Fruit fly (Drosophila melanogaster) whole organism, embryonic: Measurements from ENCODE around the gene CG34049.
A peak's percentile ranks its signal among the peaks of the same experiment; 100 is the strongest.

ENCODE experiments used
- Atf6 ChIP-seq: fragments of 200-800 bp; sonication (Bioruptor generic); IDR thresholded peaks from 2 replicates; pipeline ENCODE4 v1.3.6; 2022; ENCODE audit warnings: missing biosample characterization, missing genetic modification characterization
- Bgb ChIP-seq: fragments of 200-800 bp; sonication (Bioruptor generic); IDR thresholded peaks from 2 replicates; pipeline ENCODE4 v1.3.6; 2022; ENCODE audit warnings: missing biosample characterization, missing genetic modification characterization; ENCODE audit not compliant: partially characterized antibody
- CG10147 ChIP-seq: fragments of 200-800 bp; sonication (Bioruptor generic); optimal IDR thresholded peaks from 2 replicates; lab custom pipeline; 2019; ENCODE audit warnings: missing biosample characterization, mild to moderate bottlenecking, missing genetic modification characterization, moderate library complexity
- CG10431 ChIP-seq: fragments of 200-800 bp; sonication (Bioruptor generic); optimal IDR thresholded peaks from 3 replicates; lab custom pipeline; 2018; ENCODE audit warnings: missing biosample characterization, mild to moderate bottlenecking, missing genetic modification characterization
- CG11695 ChIP-seq: fragments of 200-800 bp; sonication (Bioruptor generic); IDR thresholded peaks from 3 replicates; pipeline ENCODE4 v1.3.6; 2022; ENCODE audit warnings: missing biosample characterization, missing genetic modification characterization
- CG13624 ChIP-seq: fragments of 200-800 bp; sonication (Bioruptor generic); optimal IDR thresholded peaks from 2 replicates; lab custom pipeline; 2016; ENCODE audit warnings: missing biosample characterization, missing genetic modification characterization
- CG14710 ChIP-seq: fragments of 200-800 bp; sonication (Bioruptor generic); optimal IDR thresholded peaks from 3 replicates; lab custom pipeline; 2019; ENCODE audit warnings: missing biosample characterization, mild to moderate bottlenecking, missing genetic modification characterization, moderate library complexity
- CG14965 ChIP-seq: fragments of 200-800 bp; sonication (Bioruptor generic); optimal IDR thresholded peaks from 2 replicates; lab custom pipeline; 2016; ENCODE audit warnings: missing biosample characterization, missing genetic modification characterization, borderline replicate concordance
- CG17186 ChIP-seq: fragments of 200-800 bp; sonication (Bioruptor generic); optimal IDR thresholded peaks from 3 replicates; lab custom pipeline; 2017; ENCODE audit warnings: missing biosample characterization, missing genetic modification reagents, missing genetic modification characterization
- CG17912 ChIP-seq: fragments of 200-800 bp; sonication (Bioruptor generic); optimal IDR thresholded peaks from 2 replicates; lab custom pipeline; 2018; ENCODE audit warnings: missing biosample characterization, mild to moderate bottlenecking, missing genetic modification characterization
- CG18262 ChIP-seq: fragments of 200-800 bp; optimal IDR thresholded peaks from 3 replicates; lab custom pipeline; 2019; ENCODE audit warnings: missing biosample characterization, mild to moderate bottlenecking, missing genetic modification characterization, moderate library complexity
- CG2889 ChIP-seq: fragments of 200-800 bp; sonication (Bioruptor generic); IDR thresholded peaks from 3 replicates; pipeline ENCODE4 v1.3.6; 2022; ENCODE audit warnings: missing biosample characterization, missing genetic modification characterization
- CG31365 ChIP-seq: fragments of 200-800 bp; sonication (Bioruptor generic); optimal IDR thresholded peaks from 2 replicates; lab custom pipeline; 2018; ENCODE audit warnings: missing biosample characterization, mild to moderate bottlenecking, missing genetic modification characterization
- CG31441 ChIP-seq: fragments of 200-800 bp; sonication (Bioruptor generic); IDR thresholded peaks from 2 replicates; pipeline ENCODE4 v1.3.6; 2022; ENCODE audit warnings: missing biosample characterization, missing genetic modification characterization
- CG32532 ChIP-seq: fragments of 200-800 bp; sonication (Bioruptor generic); IDR thresholded peaks from 2 replicates; pipeline ENCODE4 v1.3.6; 2022; ENCODE audit warnings: missing biosample characterization, missing genetic modification characterization
- CG4730 ChIP-seq: fragments of 200-800 bp; sonication (Bioruptor generic); IDR thresholded peaks from 2 replicates; pipeline ENCODE4 v1.3.6; 2022; ENCODE audit warnings: missing biosample characterization, missing genetic modification characterization
- CG6813 ChIP-seq: fragments of 200-800 bp; sonication (Bioruptor generic); optimal IDR thresholded peaks from 2 replicates; lab custom pipeline; 2017; ENCODE audit warnings: missing biosample characterization, missing genetic modification characterization, mild to moderate bottlenecking, moderate library complexity, missing genetic modification reagents
- CG8290 ChIP-seq, 3 experiments: fragments of 200-800 bp; sonication (Bioruptor generic); optimal IDR thresholded peaks; 2 replicates each; lab custom pipeline; 2016 to 2019; ENCODE audit warnings: missing biosample characterization in 3 of 3, missing genetic modification characterization in 3 of 3, mild to moderate bottlenecking in 2 of 3, moderate library complexity in 1 of 3
- CkIIα-i1 ChIP-seq: fragments of 200-800 bp; sonication (Bioruptor generic); IDR thresholded peaks from 2 replicates; pipeline ENCODE4 v1.3.6; 2022; ENCODE audit warnings: missing biosample characterization, missing genetic modification characterization
- H2.0 ChIP-seq: fragments of 200-800 bp; sonication (Bioruptor generic); IDR thresholded peaks from 2 replicates; pipeline ENCODE4 v1.3.6; 2022; ENCODE audit warnings: missing biosample characterization, missing genetic modification characterization
- HLH4C ChIP-seq: fragments of 200-800 bp; sonication (Bioruptor generic); IDR thresholded peaks from 3 replicates; pipeline ENCODE4 v1.3.6; 2022; ENCODE audit warnings: missing biosample characterization, missing genetic modification characterization; ENCODE audit not compliant: partially characterized antibody
- Mes4 ChIP-seq: fragments of 200-800 bp; sonication (Bioruptor generic); optimal IDR thresholded peaks from 2 replicates; lab custom pipeline; 2016; ENCODE audit warnings: missing biosample characterization, missing genetic modification characterization
- NC2β ChIP-seq: fragments of 200-800 bp; sonication (Bioruptor generic); optimal IDR thresholded peaks from 2 replicates; lab custom pipeline; 2016; ENCODE audit warnings: missing biosample characterization, missing genetic modification characterization
- PHDP ChIP-seq: fragments of 200-800 bp; sonication (Bioruptor generic); optimal IDR thresholded peaks from 3 replicates; lab custom pipeline; 2018; ENCODE audit warnings: missing biosample characterization, mild to moderate bottlenecking, missing genetic modification characterization, moderate library complexity
- Side ChIP-seq: fragments of 200-800 bp; sonication (Bioruptor generic); optimal IDR thresholded peaks from 2 replicates; lab custom pipeline; 2016; ENCODE audit warnings: missing biosample characterization, missing genetic modification characterization
- Stat92E ChIP-seq, 3 experiments: fragments of >200 bp in 2 of 3; fragments of 200-800 bp in 1 of 3; sonication (Bioruptor generic) in 1 of 3; optimal IDR thresholded peaks; 2 replicates each; lab custom pipeline; 2017 to 2019; ENCODE audit warnings: missing biosample characterization in 3 of 3, missing genetic modification characterization in 3 of 3, mild to moderate bottlenecking in 1 of 3, moderate library complexity in 1 of 3
- Xbp1 ChIP-seq: fragments of 200-800 bp; sonication (Bioruptor generic); optimal IDR thresholded peaks from 3 replicates; lab custom pipeline; 2016; ENCODE audit warnings: missing biosample characterization, mild to moderate bottlenecking, missing genetic modification characterization
- crc ChIP-seq: fragments of 200-800 bp; sonication (Bioruptor generic); optimal IDR thresholded peaks from 2 replicates; lab custom pipeline; 2016; ENCODE audit warnings: missing biosample characterization, missing genetic modification characterization
- danr ChIP-seq: fragments of 200-800 bp; sonication (Bioruptor generic); IDR thresholded peaks from 2 replicates; pipeline ENCODE4 v1.3.6; 2022; ENCODE audit warnings: missing biosample characterization, missing genetic modification characterization
- dimm ChIP-seq: fragments of 200-800 bp; sonication (Bioruptor generic); IDR thresholded peaks from 2 replicates; pipeline ENCODE4 v1.3.6; 2022; ENCODE audit warnings: missing biosample characterization, missing genetic modification characterization
- dmrt99B ChIP-seq: fragments of 200-800 bp; sonication (Bioruptor generic); optimal IDR thresholded peaks from 2 replicates; lab custom pipeline; 2018; ENCODE audit warnings: missing biosample characterization, mild to moderate bottlenecking, missing genetic modification characterization, moderate library complexity
- emc ChIP-seq: fragments of 200-800 bp; sonication (Bioruptor generic); optimal IDR thresholded peaks from 2 replicates; lab custom pipeline; 2016; ENCODE audit warnings: missing biosample characterization, missing genetic modification characterization
- fru ChIP-seq: fragments of >200 bp; optimal IDR thresholded peaks from 2 replicates; lab custom pipeline; 2017
- grau ChIP-seq: fragments of 200-800 bp; optimal IDR thresholded peaks from 3 replicates; lab custom pipeline; 2019; ENCODE audit warnings: missing biosample characterization, mild to moderate bottlenecking, missing genetic modification characterization, moderate library complexity
- hb ChIP-seq: fragments of 200-800 bp; sonication (Bioruptor generic); IDR thresholded peaks from 3 replicates; pipeline ENCODE4 v1.3.6; 2022; ENCODE audit warnings: missing biosample characterization, missing genetic modification characterization; ENCODE audit not compliant: partially characterized antibody
- kni ChIP-seq: fragments of 200-800 bp; sonication (Bioruptor generic); optimal IDR thresholded peaks from 3 replicates; lab custom pipeline; 2017; ENCODE audit warnings: mild to moderate bottlenecking, missing biosample characterization, missing genetic modification reagents, missing genetic modification characterization
- lab ChIP-seq: fragments of 200-800 bp; sonication (Bioruptor generic); optimal IDR thresholded peaks from 3 replicates; lab custom pipeline; 2017; ENCODE audit warnings: missing biosample characterization, missing genetic modification characterization, mild to moderate bottlenecking, moderate library complexity, missing genetic modification reagents
- org-1 ChIP-seq: fragments of 200-800 bp; sonication (Bioruptor generic); optimal IDR thresholded peaks from 2 replicates; lab custom pipeline; 2017; ENCODE audit warnings: missing biosample characterization, missing genetic modification characterization
- pnt ChIP-seq: fragments of 200-800 bp; sonication (Bioruptor generic); optimal IDR thresholded peaks from 3 replicates; lab custom pipeline; 2016; ENCODE audit warnings: missing biosample characterization, missing genetic modification characterization
- pzg ChIP-seq: fragments of 200-800 bp; sonication (Bioruptor generic); optimal IDR thresholded peaks from 3 replicates; lab custom pipeline; 2018; ENCODE audit warnings: missing biosample characterization, mild to moderate bottlenecking, missing genetic modification characterization, moderate library complexity
- ranshi ChIP-seq: fragments of 200-800 bp; sonication (Bioruptor generic); IDR thresholded peaks from 2 replicates; pipeline ENCODE4 v1.3.6; 2022; ENCODE audit warnings: missing biosample characterization, missing genetic modification characterization
- salm ChIP-seq: fragments of 200-800 bp; sonication (Bioruptor generic); optimal IDR thresholded peaks from 2 replicates; lab custom pipeline; 2018; ENCODE audit warnings: missing biosample characterization, mild to moderate bottlenecking, missing genetic modification characterization
- slp2 ChIP-seq: fragments of 200-800 bp; sonication (Bioruptor generic); optimal IDR thresholded peaks from 2 replicates; lab custom pipeline; 2016; ENCODE audit warnings: missing biosample characterization, missing genetic modification characterization
- sna ChIP-seq: fragments of 200-800 bp; sonication (Bioruptor generic); IDR thresholded peaks from 2 replicates; pipeline ENCODE4 v1.3.6; 2022; ENCODE audit warnings: missing biosample characterization, missing genetic modification characterization; ENCODE audit not compliant: partially characterized antibody
- sqz ChIP-seq: fragments of 200-800 bp; sonication (Bioruptor generic); optimal IDR thresholded peaks from 3 replicates; lab custom pipeline; 2018; ENCODE audit warnings: missing biosample characterization, mild to moderate bottlenecking, missing genetic modification characterization
- stwl ChIP-seq: fragments of 200-800 bp; sonication (Bioruptor generic); optimal IDR thresholded peaks from 3 replicates; lab custom pipeline; 2018; ENCODE audit warnings: missing biosample characterization, mild to moderate bottlenecking, missing genetic modification characterization, moderate library complexity
- vfl ChIP-seq: fragments of 200-800 bp; sonication (Bioruptor generic); optimal IDR thresholded peaks from 2 replicates; lab custom pipeline; 2016; ENCODE audit warnings: missing biosample characterization, missing genetic modification characterization
- vnd ChIP-seq: fragments of 200-800 bp; sonication (Bioruptor generic); IDR thresholded peaks from 3 replicates; pipeline ENCODE4 v1.3.6; 2022; ENCODE audit warnings: missing biosample characterization, missing genetic modification characterization; ENCODE audit not compliant: partially characterized antibody
- zen ChIP-seq: fragments of 200-800 bp; sonication (Bioruptor generic); optimal IDR thresholded peaks from 3 replicates; lab custom pipeline; 2018; ENCODE audit warnings: missing biosample characterization, mild to moderate bottlenecking, missing genetic modification characterization, moderate library complexity

The CG34049 gene

DNA sequence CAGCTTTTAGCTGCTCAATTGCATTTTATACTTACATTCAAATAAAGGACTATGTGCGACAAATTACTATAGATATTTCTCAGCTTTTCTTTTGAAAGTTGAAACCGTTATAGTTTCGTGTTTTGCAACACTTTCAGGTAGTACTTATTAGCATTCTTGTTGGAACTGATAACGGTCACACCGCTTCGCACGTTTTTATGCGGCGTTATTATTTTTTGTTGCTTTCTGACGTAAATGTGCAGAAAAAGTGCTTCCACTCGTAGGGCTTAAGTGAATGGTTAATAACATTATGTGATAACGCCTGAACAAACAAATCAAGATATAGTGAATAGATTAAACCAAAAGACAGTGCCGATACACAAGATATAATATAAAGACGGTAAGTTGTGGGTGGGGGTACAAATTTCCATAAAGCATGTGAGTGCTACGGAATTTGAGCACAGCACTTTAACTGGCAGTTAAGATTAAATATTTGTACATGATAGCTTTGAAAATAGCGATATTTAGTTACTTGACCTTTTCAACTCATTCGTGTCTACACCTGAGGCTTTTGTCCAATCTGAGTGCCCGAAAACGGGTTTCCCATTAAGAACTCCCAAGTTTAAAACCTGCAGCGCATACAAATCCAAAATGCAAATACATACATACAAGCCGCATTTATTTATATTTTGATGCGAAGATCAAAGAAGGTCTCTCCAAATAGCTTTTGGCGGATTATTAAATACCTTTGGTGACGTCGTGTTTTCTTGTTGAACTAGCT, 44.4 kb downstream of the CG34049 start, which contains the start of gene papi (continued):
- TF ChIP-seq CG6813 (GFP tag; lab: Kevin White, UChicago) (no peak), salm (tag; lab: Kevin White, UChicago) (peak; percentile 6), CG17186 (GFP tag; lab: Kevin White, UChicago) (no peak), Mes4 (GFP tag; lab: Kevin White, UChicago) (no peak), Xbp1 (GFP tag; lab: Kevin White, UChicago) (peak; percentile 9), pnt (no peak), CG8290 (GFP tag; optimal IDR thresholded peaks at IDR 0.05; lab: Kevin White, UChicago) (no peak), CG8290 (tag; optimal IDR thresholded peaks at IDR 0.05; lab: Kevin White, UChicago) (peak in 1 of 2 experiments; percentile 34), emc (GFP tag; lab: Kevin White, UChicago) (no peak), sqz (GFP tag; lab: Kevin White, UChicago) (peak; percentile 66), kni (GFP tag; lab: Kevin White, UChicago) (no peak), slp2 (GFP tag; lab: Kevin White, UChicago) (no peak), PHDP (tag; lab: Kevin White, UChicago) (no peak), Bgb (GFP tag; lab: Robert Waterston, UW) (no peak), CG31365 (tag; lab: Kevin White, UChicago) (no peak), crc (GFP tag; lab: Kevin White, UChicago) (no peak), org-1 (GFP tag; lab: Kevin White, UChicago) (no peak), vfl (GFP tag; lab: Kevin White, UChicago) (no peak), CG31441 (GFP tag; lab: Robert Waterston, UW) (no peak), CG4730 (GFP tag; lab: Robert Waterston, UW) (no peak), pzg (GFP tag; lab: Kevin White, UChicago) (peak; percentile 67), hb (GFP tag; lab: Robert Waterston, UW) (no peak), NC2β (no peak), CG18262 (tag; lab: Kevin White, UChicago) (no peak), CG10147 (GFP tag; lab: Kevin White, UChicago) (peak; percentile 32), CG17912 (GFP tag; lab: Kevin White, UChicago) (no peak), H2.0 (GFP tag; lab: Robert Waterston, UW) (no peak), CG14965 (no peak), lab (GFP tag; lab: Kevin White, UChicago) (peak; percentile 22), danr (GFP tag; lab: Robert Waterston, UW) (no peak), CG2889 (GFP tag; lab: Robert Waterston, UW) (no peak), dimm (GFP tag; lab: Robert Waterston, UW) (no peak), stwl (tag; lab: Kevin White, UChicago) (peak; percentile 46), dmrt99B (tag; lab: Kevin White, UChicago) (no peak), sna (GFP tag; lab: Robert Waterston, UW) (no peak), CG14710 (tag; lab: Kevin White, UChicago) (peak; percentile 68), ranshi (GFP tag; lab: Robert Waterston, UW) (no peak), CkIIα-i1 (no peak), CG32532 (GFP tag; lab: Robert Waterston, UW) (no peak), grau (peak; percentile 3), Atf6 (no peak), vnd (GFP tag; lab: Robert Waterston, UW) (no peak), HLH4C (GFP tag; lab: Robert Waterston, UW) (0 out of 3 replicates have a peak, but pooled peaks have one; percentile 13), CG10431 (GFP tag; lab: Kevin White, UChicago) (peak; percentile 22), CG11695 (GFP tag; lab: Robert Waterston, UW) (no peak), Stat92E (GFP tag; optimal IDR thresholded peaks at IDR 0.05; lab: Kevin White, UChicago) (no peak), CG13624 (GFP tag; lab: Kevin White, UChicago) (peak; percentile 4), zen (tag; lab: Kevin White, UChicago) (no peak), fru (lab: Kevin White, UChicago) (no peak), Side (GFP tag; lab: Kevin White, UChicago) (peak; percentile 23)
